Worm (Caenorhabditis elegans) whole organism, midembryonic: Measurements from ENCODE around the gene F32D8.12.

Source experiments
- T22C8.4 ChIP-seq: fragments of 200-800 bp; sonication (Bioruptor generic); IDR thresholded peaks from 2 replicates; pipeline ENCODE4 v1.3.6; 2022; ENCODE audit warnings: missing genetic modification characterization, missing compliant biosample characterization
- cog-1 ChIP-seq: sonication (generic microtip); optimal IDR thresholded peaks from 2 replicates; lab custom pipeline; 2016; ENCODE audit warnings: missing genetic modification characterization, missing compliant biosample characterization
- flt-1 ChIP-seq: fragments of 200-800 bp; sonication (Bioruptor generic); IDR thresholded peaks from 2 replicates; pipeline ENCODE4 v1.3.6; 2022; ENCODE audit warnings: missing genetic modification characterization, missing compliant biosample characterization
- klf-2 ChIP-seq: fragments of 200-800 bp; sonication (Bioruptor generic); conservative IDR thresholded peaks from 2 replicates; pipeline ENCODE4 v1.3.6; 2022; ENCODE audit warnings: missing genetic modification reagents, missing genetic modification characterization, missing compliant biosample characterization
- med-1 ChIP-seq: sonication (generic microtip); optimal IDR thresholded peaks from 2 replicates; lab custom pipeline; 2017; ENCODE audit warnings: missing genetic modification characterization, mild to moderate bottlenecking, missing compliant biosample characterization, antibody characterized with exemption, missing genetic modification reagents; ENCODE audit not compliant: insufficient read depth
- ref-1 ChIP-seq: fragments of 200-800 bp; sonication (Bioruptor generic); conservative IDR thresholded peaks from 2 replicates; pipeline ENCODE4 v1.3.6; 2022; ENCODE audit warnings: missing genetic modification reagents, missing genetic modification characterization, missing compliant biosample characterization
- tab-1 ChIP-seq: fragments of 200-800 bp; sonication (Bioruptor generic); IDR thresholded peaks from 2 replicates; pipeline ENCODE4 v1.3.6; 2022; ENCODE audit warnings: missing genetic modification characterization, missing compliant biosample characterization
- ztf-23 ChIP-seq: fragments of 200-800 bp; sonication (Bioruptor generic); IDR thresholded peaks from 2 replicates; pipeline ENCODE4 v1.3.6; 2022; ENCODE audit warnings: missing genetic modification reagents, missing genetic modification characterization, missing compliant biosample characterization
- ztf-29 ChIP-seq: fragments of 200-800 bp; sonication (Bioruptor generic); IDR thresholded peaks from 2 replicates; pipeline ENCODE4 v1.3.6; 2022; ENCODE audit warnings: missing genetic modification reagents, missing genetic modification characterization, missing compliant biosample characterization

F32D8.12 gene

ce11 chrV:10838204-10838603 is 52.6 kb downstream of the F32D8.12 start:
- TF ChIP-seq cog-1 (tag; lab: Kevin White, UChicago) (no peak), T22C8.4 (GFP tag; lab: Robert Waterston, UW) (no peak), tab-1 (GFP tag; lab: Robert Waterston, UW) (no peak), ref-1 (GFP tag; lab: Robert Waterston, UW) (no peak), ztf-29 (GFP tag; lab: Robert Waterston, UW) (no peak), klf-2 (GFP tag; lab: Robert Waterston, UW) (no peak), med-1 (GFP tag; lab: Kevin White, UChicago) (no peak), ztf-23 (GFP tag; lab: Robert Waterston, UW) (no peak), flt-1 (GFP tag; lab: Robert Waterston, UW) (no peak)
